Fruit fly (Drosophila melanogaster) whole organism, prepupa: ENCODE measurements around the gene CG5080.
A peak's percentile ranks its signal among the peaks of the same experiment; 100 is the strongest.

Source experiments
- Blimp-1 ChIP-seq: fragments of 200-800 bp; sonication (Bioruptor generic); optimal IDR thresholded peaks from 3 replicates; lab custom pipeline; 2017; ENCODE audit warnings: missing biosample characterization, missing genetic modification characterization, mild to moderate bottlenecking, moderate library complexity, missing genetic modification reagents
- CG10631 ChIP-seq: fragments of 200-800 bp; sonication (Bioruptor generic); optimal IDR thresholded peaks from 2 replicates; lab custom pipeline; 2016; ENCODE audit warnings: missing biosample characterization, missing genetic modification characterization
- CG11294 ChIP-seq: fragments of 200-800 bp; sonication (Bioruptor generic); IDR thresholded peaks from 2 replicates; pipeline ENCODE4 v1.3.6; 2022; ENCODE audit warnings: missing biosample characterization, missing genetic modification characterization
- CG11762 ChIP-seq: fragments of 200-800 bp; sonication (Bioruptor generic); optimal IDR thresholded peaks from 3 replicates; lab custom pipeline; 2016; ENCODE audit warnings: missing biosample characterization, missing genetic modification characterization; ENCODE audit not compliant: insufficient read depth
- CG11902 ChIP-seq: fragments of 200-800 bp; sonication (Bioruptor generic); optimal IDR thresholded peaks from 3 replicates; lab custom pipeline; 2016; ENCODE audit warnings: missing biosample characterization, missing genetic modification characterization
- CG15336 ChIP-seq: fragments of 200-800 bp; sonication (Bioruptor generic); IDR thresholded peaks from 2 replicates; pipeline ENCODE4 v1.3.6; 2022; ENCODE audit warnings: missing biosample characterization, missing genetic modification characterization
- CG1621 ChIP-seq: fragments of 200-800 bp; sonication (Bioruptor generic); optimal IDR thresholded peaks from 3 replicates; lab custom pipeline; 2018; ENCODE audit warnings: missing biosample characterization, mild to moderate bottlenecking, missing genetic modification characterization
- CG16779 ChIP-seq: fragments of 200-800 bp; sonication (Bioruptor generic); optimal IDR thresholded peaks from 3 replicates; lab custom pipeline; 2017; ENCODE audit warnings: missing biosample characterization, mild to moderate bottlenecking, missing genetic modification characterization
- CG3032 ChIP-seq: fragments of 200-800 bp; optimal IDR thresholded peaks from 2 replicates; lab custom pipeline; 2019; ENCODE audit warnings: missing biosample characterization, mild to moderate bottlenecking, missing genetic modification characterization, moderate library complexity
- CG31627 ChIP-seq: fragments of 200-800 bp; sonication (Bioruptor generic); optimal IDR thresholded peaks from 3 replicates; lab custom pipeline; 2016; ENCODE audit warnings: missing biosample characterization, missing genetic modification characterization
- CG32006 ChIP-seq: fragments of 200-800 bp; sonication (Bioruptor generic); optimal IDR thresholded peaks from 3 replicates; lab custom pipeline; 2017; ENCODE audit warnings: missing biosample characterization, mild to moderate bottlenecking, missing genetic modification characterization
- CG34406 ChIP-seq: fragments of 200-800 bp; sonication (Bioruptor generic); optimal IDR thresholded peaks from 3 replicates; lab custom pipeline; 2016; ENCODE audit warnings: missing biosample characterization, missing genetic modification characterization
- CG6276 ChIP-seq: fragments of 200-800 bp; sonication (Bioruptor generic); optimal IDR thresholded peaks from 2 replicates; lab custom pipeline; 2017; ENCODE audit warnings: missing biosample characterization, mild to moderate bottlenecking, missing genetic modification characterization
- CG6808 ChIP-seq: fragments of 200-800 bp; sonication (Bioruptor generic); optimal IDR thresholded peaks from 3 replicates; lab custom pipeline; 2017; ENCODE audit warnings: missing biosample characterization, missing genetic modification characterization, mild to moderate bottlenecking, moderate library complexity, missing genetic modification reagents
- CG6854 ChIP-seq: fragments of 200-800 bp; sonication (Bioruptor generic); optimal IDR thresholded peaks from 2 replicates; lab custom pipeline; 2017; ENCODE audit warnings: missing biosample characterization, mild to moderate bottlenecking, missing genetic modification characterization
- CG7368 ChIP-seq: fragments of 200-800 bp; sonication (Bioruptor generic); optimal IDR thresholded peaks from 3 replicates; lab custom pipeline; 2016; ENCODE audit warnings: missing biosample characterization, missing genetic modification characterization
- CG8119 ChIP-seq: fragments of 200-800 bp; sonication (Bioruptor generic); IDR thresholded peaks from 3 replicates; pipeline ENCODE4 v1.3.6; 2022; ENCODE audit warnings: missing biosample characterization, missing genetic modification characterization
- CG8319 ChIP-seq: fragments of 200-800 bp; sonication (Bioruptor generic); optimal IDR thresholded peaks from 3 replicates; lab custom pipeline; 2016; ENCODE audit warnings: missing biosample characterization, missing genetic modification characterization
- CG8632 ChIP-seq: fragments of 200-800 bp; sonication (Bioruptor generic); optimal IDR thresholded peaks from 3 replicates; lab custom pipeline; 2016; ENCODE audit warnings: missing biosample characterization, missing genetic modification characterization
- CG9139 ChIP-seq: fragments of 200-800 bp; sonication (Bioruptor generic); optimal IDR thresholded peaks from 3 replicates; lab custom pipeline; 2017; ENCODE audit warnings: missing biosample characterization, mild to moderate bottlenecking, missing genetic modification characterization
- Eip75B ChIP-seq: fragments of 200-800 bp; sonication (Bioruptor generic); optimal IDR thresholded peaks from 3 replicates; lab custom pipeline; 2016; ENCODE audit warnings: missing biosample characterization, missing genetic modification characterization
- Eip78C ChIP-seq: fragments of 200-800 bp; sonication (Bioruptor generic); peaks from one replicate; lab custom pipeline; 2016; ENCODE audit warnings: missing biosample characterization, missing genetic modification characterization
- Eip93F ChIP-seq: fragments of 200-800 bp; sonication (Bioruptor generic); optimal IDR thresholded peaks from 2 replicates; lab custom pipeline; 2016; ENCODE audit warnings: missing biosample characterization, mild to moderate bottlenecking, missing genetic modification characterization
- Ets21C ChIP-seq: fragments of 200-800 bp; sonication (Bioruptor generic); optimal IDR thresholded peaks from 3 replicates; lab custom pipeline; 2016; ENCODE audit warnings: missing biosample characterization, missing genetic modification characterization
- Ets96B ChIP-seq: fragments of 200-800 bp; optimal IDR thresholded peaks from 2 replicates; lab custom pipeline; 2019; ENCODE audit warnings: missing biosample characterization, mild to moderate bottlenecking, missing genetic modification characterization, moderate library complexity
- Gug ChIP-seq: fragments of 200-800 bp; sonication (Bioruptor generic); IDR thresholded peaks from 2 replicates; pipeline ENCODE4 v1.3.6; 2022; ENCODE audit warnings: missing biosample characterization, missing genetic modification characterization
- Hr38 ChIP-seq: sonication (Bioruptor generic); optimal IDR thresholded peaks from 2 replicates; lab custom pipeline; 2016; ENCODE audit warnings: missing biosample characterization, missing genetic modification characterization
- Hr39 ChIP-seq: fragments of 200-800 bp; sonication (Bioruptor generic); optimal IDR thresholded peaks from 2 replicates; lab custom pipeline; 2016; ENCODE audit warnings: missing biosample characterization, missing genetic modification characterization
- Hr4 ChIP-seq: fragments of 200-800 bp; sonication (Bioruptor generic); optimal IDR thresholded peaks from 3 replicates; lab custom pipeline; 2016; ENCODE audit warnings: missing biosample characterization, missing genetic modification characterization
- Met ChIP-seq: fragments of 200-800 bp; sonication (Bioruptor generic); optimal IDR thresholded peaks from 3 replicates; lab custom pipeline; 2016; ENCODE audit warnings: missing biosample characterization, missing genetic modification characterization
- OdsH ChIP-seq: fragments of 200-800 bp; sonication (Bioruptor generic); optimal IDR thresholded peaks from 3 replicates; lab custom pipeline; 2016; ENCODE audit warnings: missing biosample characterization, missing genetic modification characterization
- Smox ChIP-seq: fragments of 200-800 bp; sonication (Bioruptor generic); optimal IDR thresholded peaks from 3 replicates; lab custom pipeline; 2016; ENCODE audit warnings: missing biosample characterization, missing genetic modification characterization
- Sox102F ChIP-seq: fragments of 200-800 bp; sonication (Bioruptor generic); optimal IDR thresholded peaks from 2 replicates; lab custom pipeline; 2016; ENCODE audit warnings: missing biosample characterization, mild to moderate bottlenecking, missing genetic modification characterization
- Sox14 ChIP-seq: fragments of 200-800 bp; sonication (Bioruptor generic); optimal IDR thresholded peaks from 3 replicates; lab custom pipeline; 2016; ENCODE audit warnings: missing biosample characterization, missing genetic modification characterization
- Sox15 ChIP-seq: fragments of 200-800 bp; sonication (Bioruptor generic); optimal IDR thresholded peaks from 3 replicates; lab custom pipeline; 2016; ENCODE audit warnings: missing biosample characterization, missing genetic modification characterization
- achi ChIP-seq: fragments of 200-800 bp; sonication (Bioruptor generic); optimal IDR thresholded peaks from 3 replicates; lab custom pipeline; 2016; ENCODE audit warnings: missing biosample characterization, missing genetic modification characterization
- acj6 ChIP-seq: fragments of 200-800 bp; sonication (Bioruptor generic); optimal IDR thresholded peaks from 3 replicates; lab custom pipeline; 2016; ENCODE audit warnings: missing biosample characterization, missing genetic modification characterization
- cyc ChIP-seq: fragments of 200-800 bp; sonication (Bioruptor generic); optimal IDR thresholded peaks from 3 replicates; lab custom pipeline; 2016; ENCODE audit warnings: missing biosample characterization, missing genetic modification characterization
- dsx ChIP-seq: fragments of 200-800 bp; optimal IDR thresholded peaks from 3 replicates; lab custom pipeline; 2019; ENCODE audit warnings: missing biosample characterization, mild to moderate bottlenecking, missing genetic modification characterization, moderate library complexity; ENCODE audit not compliant: poor library complexity, severe bottlenecking
- eg ChIP-seq: fragments of 200-800 bp; sonication (Bioruptor generic); IDR thresholded peaks from 3 replicates; pipeline ENCODE4 v1.3.6; 2022; ENCODE audit warnings: missing biosample characterization, missing genetic modification characterization
- esn ChIP-seq: fragments of 200-800 bp; sonication (Bioruptor generic); optimal IDR thresholded peaks from 2 replicates; lab custom pipeline; 2016; ENCODE audit warnings: missing biosample characterization, mild to moderate bottlenecking, missing genetic modification characterization, moderate library complexity
- fd59A ChIP-seq: fragments of 200-800 bp; sonication (Bioruptor generic); optimal IDR thresholded peaks from 2 replicates; lab custom pipeline; 2017; ENCODE audit warnings: missing biosample characterization, mild to moderate bottlenecking, missing genetic modification characterization, missing genetic modification reagents
- fd85E ChIP-seq: fragments of 200-800 bp; sonication (Bioruptor generic); optimal IDR thresholded peaks from 3 replicates; lab custom pipeline; 2016; ENCODE audit warnings: missing biosample characterization, missing genetic modification characterization
- lz ChIP-seq: fragments of 200-800 bp; sonication (Bioruptor generic); optimal IDR thresholded peaks from 3 replicates; lab custom pipeline; 2016; ENCODE audit warnings: missing biosample characterization, missing genetic modification characterization
- net ChIP-seq: fragments of 200-800 bp; sonication (Bioruptor generic); optimal IDR thresholded peaks from 3 replicates; lab custom pipeline; 2016; ENCODE audit warnings: missing biosample characterization, missing genetic modification characterization
- pdm3 ChIP-seq: fragments of 200-800 bp; sonication (Bioruptor generic); optimal IDR thresholded peaks from 3 replicates; lab custom pipeline; 2016; ENCODE audit warnings: missing biosample characterization, missing genetic modification characterization
- salr ChIP-seq, 2 experiments: fragments of 200-800 bp; sonication (Bioruptor generic); optimal IDR thresholded peaks; 3 replicates each; lab custom pipeline; 2016 to 2018; ENCODE audit warnings: missing biosample characterization in 2 of 2, missing genetic modification characterization in 2 of 2, mild to moderate bottlenecking in 1 of 2
- spab ChIP-seq: fragments of 200-800 bp; sonication (Bioruptor generic); optimal IDR thresholded peaks from 2 replicates; lab custom pipeline; 2017; ENCODE audit warnings: missing biosample characterization, mild to moderate bottlenecking, missing genetic modification characterization, missing genetic modification reagents
- ss ChIP-seq, 2 experiments: fragments of 200-800 bp; sonication (Bioruptor generic); optimal IDR thresholded peaks; 2 replicates in 1 of 2; 3 replicates in 1 of 2; lab custom pipeline; 2017 to 2018; ENCODE audit warnings: mild to moderate bottlenecking in 2 of 2, missing biosample characterization in 2 of 2, missing genetic modification characterization in 2 of 2, moderate library complexity in 1 of 2
- svp ChIP-seq: fragments of 200-800 bp; sonication (Bioruptor generic); peaks from one replicate; lab custom pipeline; 2016; ENCODE audit warnings: missing biosample characterization, missing genetic modification characterization
- topi ChIP-seq: fragments of 200-800 bp; sonication (Bioruptor generic); optimal IDR thresholded peaks from 3 replicates; lab custom pipeline; 2016; ENCODE audit warnings: missing biosample characterization, missing genetic modification characterization
- vri ChIP-seq: fragments of 200-800 bp; sonication (Bioruptor generic); optimal IDR thresholded peaks from 3 replicates; lab custom pipeline; 2016; ENCODE audit warnings: missing biosample characterization, mild to moderate bottlenecking, missing genetic modification characterization

Gene CG5080

dm6 chr2L:1116661-1117322, 46.9 kb downstream of the CG5080 start:
- TF ChIP-seq Blimp-1 (GFP tag; lab: Kevin White, UChicago) (no peak), Gug (GFP tag; lab: Robert Waterston, UW) (no peak), CG10631 (GFP tag; lab: Kevin White, UChicago) (no peak), dsx (GFP tag; lab: Kevin White, UChicago) (no peak), pdm3 (GFP tag; lab: Kevin White, UChicago) (no peak), esn (GFP tag; lab: Kevin White, UChicago) (peak; percentile 5), Sox15 (no peak), CG11762 (GFP tag; lab: Kevin White, UChicago) (no peak), net (GFP tag; lab: Kevin White, UChicago) (no peak), acj6 (GFP tag; lab: Kevin White, UChicago) (no peak), CG16779 (peak; percentile 28), Sox102F (GFP tag; lab: Kevin White, UChicago) (peak; percentile 20), CG8632 (GFP tag; lab: Kevin White, UChicago) (no peak), cyc (no peak), Hr38 (GFP tag; lab: Kevin White, UChicago) (no peak), Ets21C (no peak), Hr4 (GFP tag; lab: Kevin White, UChicago) (no peak), spab (GFP tag; lab: Kevin White, UChicago) (no peak), CG15336 (GFP tag; lab: Robert Waterston, UW) (no peak), lz (no peak), CG11902 (GFP tag; lab: Kevin White, UChicago) (no peak), Smox (GFP tag; lab: Kevin White, UChicago) (no peak), Eip93F (GFP tag; lab: Kevin White, UChicago) (peak; percentile 73), topi (GFP tag; lab: Kevin White, UChicago) (peak; percentile 3), CG6854 (peak; percentile 43), achi (no peak), Hr39 (GFP tag; lab: Kevin White, UChicago) (no peak), CG34406 (GFP tag; lab: Kevin White, UChicago) (no peak), eg (GFP tag; lab: Robert Waterston, UW) (no peak), Sox14 (GFP tag; lab: Kevin White, UChicago) (peak; percentile 26), CG8319 (GFP tag; lab: Kevin White, UChicago) (no peak), salr (GFP tag; optimal IDR thresholded peaks at IDR 0.05; lab: Kevin White, UChicago) (no peak), CG6808 (GFP tag; lab: Kevin White, UChicago) (no peak), Eip75B (GFP tag; lab: Kevin White, UChicago) (peak; percentile 13), CG9139 (GFP tag; lab: Kevin White, UChicago) (no peak), Met (GFP tag; lab: Kevin White, UChicago) (peak; percentile 31), ss (GFP tag; optimal IDR thresholded peaks at IDR 0.05; lab: Kevin White, UChicago) (peak in 1 of 2 experiments; percentile 16), CG8119 (GFP tag; lab: Robert Waterston, UW) (no peak), CG32006 (GFP tag; lab: Kevin White, UChicago) (no peak), Ets96B (tag; lab: Kevin White, UChicago) (no peak), fd85E (GFP tag; lab: Kevin White, UChicago) (no peak), CG31627 (GFP tag; lab: Kevin White, UChicago) (no peak), Eip78C (GFP tag; lab: Kevin White, UChicago) (peak; percentile 80), CG11294 (GFP tag; lab: Robert Waterston, UW) (no peak), svp (GFP tag; lab: Kevin White, UChicago) (peak; percentile 95), CG6276 (GFP tag; lab: Kevin White, UChicago) (no peak), OdsH (GFP tag; lab: Kevin White, UChicago) (no peak), CG7368 (no peak), CG1621 (no peak), fd59A (GFP tag; lab: Kevin White, UChicago) (no peak), CG3032 (tag; lab: Kevin White, UChicago) (no peak), vri (GFP tag; lab: Kevin White, UChicago) (peak; percentile 60)
